Worm (Caenorhabditis elegans): Measurements from ENCODE around the gene mog-5.

Gene mog-5

ce11 chrII:5359252-5359651 lies 40.1 kb upstream of the mog-5 start, which contains the start of gene sec-6:
sec-6 (plus strand) TSS chrII:5359552.
- no peak for TF ChIP-seq skn-1 (tag; optimal IDR thresholded peaks at IDR 0.05)

- no peak for TF ChIP-seq R02D3.7 (tag; optimal IDR thresholded peaks at IDR 0.05)
- no peak for TF ChIP-seq crh-2 (tag; optimal IDR thresholded peaks at IDR 0.05)
- TF ChIP-seq egl-27 (tag; optimal IDR thresholded peaks at IDR 0.05): no peak
- TF ChIP-seq ztf-1 (GFP tag; conservative IDR thresholded peaks at IDR 0.05): no peak
- no peak for TF ChIP-seq nhr-25 (tag; optimal IDR thresholded peaks at IDR 0.05)
- TF ChIP-seq Y55F3AM.14 (GFP tag; optimal IDR thresholded peaks at IDR 0.05): no peak
- no peak for TF ChIP-seq ztf-11 (tag; optimal IDR thresholded peaks at IDR 0.05)
- no peak for TF ChIP-seq sma-3 (GFP tag; optimal IDR thresholded peaks at IDR 0.05)
- TF ChIP-seq elt-3 (tag; optimal IDR thresholded peaks at IDR 0.05): no peak
These were observed 34.8 kb upstream of the mog-5 start for ce11 chrII:5364516-5364915.

ce11 chrII:5365645-5366044 lies 33.7 kb upstream of the mog-5 start, which contains the start of gene F09E5.16:
F09E5.16 (minus strand) TSS chrII:5365745.
- TF ChIP-seq mbf-1 (tag; optimal IDR thresholded peaks at IDR 0.05) (no peak), unc-55 (GFP tag; optimal IDR thresholded peaks at IDR 0.05) (no peak), skn-1 (tag; optimal IDR thresholded peaks at IDR 0.05) (no peak), elt-1 (tag; optimal IDR thresholded peaks at IDR 0.05) (no peak), nhr-6 (tag; optimal IDR thresholded peaks at IDR 0.05) (no peak), C34F6.9 (tag; optimal IDR thresholded peaks at IDR 0.05) (no peak)

ce11 chrII:5370641-5371040 lies 28.7 kb upstream of the mog-5 start, which contains the start of gene F09E5.12:
F09E5.12 (minus strand) TSS chrII:5370741.
- TF ChIP-seq unc-39 (tag; optimal IDR thresholded peaks at IDR 0.05) (no peak), lin-11 (tag; optimal IDR thresholded peaks at IDR 0.05) (no peak), zag-1 (tag; optimal IDR thresholded peaks at IDR 0.05) (no peak), nhr-25 (tag; optimal IDR thresholded peaks at IDR 0.05) (no peak), elt-3 (tag; optimal IDR thresholded peaks at IDR 0.05) (no peak), ztf-4 (tag; optimal IDR thresholded peaks at IDR 0.05) (no peak), nhr-21 (tag; optimal IDR thresholded peaks at IDR 0.05) (no peak), ZK546.5 (tag; optimal IDR thresholded peaks at IDR 0.05) (no peak), lsy-2 (tag; optimal IDR thresholded peaks at IDR 0.05) (no peak)

ce11 chrII:5373275-5374047 lies 25.9 kb upstream of the mog-5 start, which contains the start of the genes agt-2 and F09E5.3:
agt-2 (minus strand) TSS chrII:5373827.
F09E5.3 (plus strand) TSS chrII:5373997.
- TF ChIP-seq unc-39 (tag; optimal IDR thresholded peaks at IDR 0.05) (no peak), zag-1 (tag; optimal IDR thresholded peaks at IDR 0.05) (peak; percentile 74), nhr-6 (tag; optimal IDR thresholded peaks at IDR 0.05) (peak; percentile 92), egl-27 (tag; optimal IDR thresholded peaks at IDR 0.05) (peak; percentile 81), dmd-4 (tag; optimal IDR thresholded peaks at IDR 0.05) (no peak), sma-3 (GFP tag; optimal IDR thresholded peaks at IDR 0.05) (peak; percentile 89), F13H6.1 (tag; optimal IDR thresholded peaks at IDR 0.05) (peak; percentile 92), ama-1 (optimal IDR thresholded peaks at IDR 0.05) (peak; percentile 71), nhr-77 (tag; optimal IDR thresholded peaks at IDR 0.05) (peak; percentile 61), sma-9 (GFP tag; optimal IDR thresholded peaks at IDR 0.05) (peak; percentile 95), sma-9 (tag; optimal IDR thresholded peaks at IDR 0.05) (no peak), aly-2 (tag; optimal IDR thresholded peaks at IDR 0.05) (no peak), lin-11 (tag; optimal IDR thresholded peaks at IDR 0.05) (peak; percentile 60), nhr-12 (tag; optimal IDR thresholded peaks at IDR 0.05) (peak; percentile 55), ztf-4 (tag; optimal IDR thresholded peaks at IDR 0.05) (peak; percentile 83), elt-3 (tag; optimal IDR thresholded peaks at IDR 0.05) (no peak), mab-5 (tag; optimal IDR thresholded peaks at IDR 0.05) (peak; percentile 94), fos-1 (tag; optimal IDR thresholded peaks at IDR 0.05) (peak; percentile 92), ztf-11 (tag; optimal IDR thresholded peaks at IDR 0.05) (no peak), snpc-4 (tag; optimal IDR thresholded peaks at IDR 0.05) (peak; percentile 82), blmp-1 (tag; optimal IDR thresholded peaks at IDR 0.05; ENCODE audit: insufficient read depth) (peak; percentile 63), nhr-10 (tag; optimal IDR thresholded peaks at IDR 0.05) (peak; percentile 37), crh-2 (tag; optimal IDR thresholded peaks at IDR 0.05) (peak; percentile 94), ZK546.5 (tag; optimal IDR thresholded peaks at IDR 0.05) (peak; percentile 43), lin-39 (tag; optimal IDR thresholded peaks at IDR 0.05) (no peak), Y55F3AM.14 (GFP tag; optimal IDR thresholded peaks at IDR 0.05) (no peak), nhr-237 (tag; optimal IDR thresholded peaks at IDR 0.05) (peak; percentile 11), nhr-25 (tag; optimal IDR thresholded peaks at IDR 0.05) (peak; percentile 96), unc-55 (GFP tag; optimal IDR thresholded peaks at IDR 0.05) (peak; percentile 94), peb-1 (tag; optimal IDR thresholded peaks at IDR 0.05) (no peak), C34F6.9 (tag; optimal IDR thresholded peaks at IDR 0.05) (peak; percentile 99), nhr-129 (tag; optimal IDR thresholded peaks at IDR 0.05) (peak; percentile 90), nhr-21 (tag; optimal IDR thresholded peaks at IDR 0.05) (peak; percentile 86), skn-1 (tag; optimal IDR thresholded peaks at IDR 0.05) (peak; percentile 52), ceh-82 (tag; optimal IDR thresholded peaks at IDR 0.05) (peak; percentile 24), mdl-1 (tag; optimal IDR thresholded peaks at IDR 0.05) (peak in 1 of 2 experiments; percentile 54), ceh-16 (tag; optimal IDR thresholded peaks at IDR 0.05) (peak; percentile 86)
